Worm (Caenorhabditis elegans) whole organism, L4/young adult: ENCODE data around the gene C06B3.16.

Experiments
- W03F9.2 ChIP-seq: fragments of 150-350 bp; optimal IDR thresholded peaks from 2 replicates; lab custom pipeline; 2014; ENCODE audit warnings: missing biosample characterization, missing genetic modification characterization
- dao-5 ChIP-seq: sonication (generic microtip); optimal IDR thresholded peaks from 2 replicates; lab custom pipeline; 2016; ENCODE audit warnings: missing genotype, missing genetic modification characterization, moderate library complexity, missing compliant biosample characterization
- him-1 ChIP-seq: sonication (generic microtip); optimal IDR thresholded peaks from 2 replicates; lab custom pipeline; 2016; ENCODE audit warnings: missing genotype, missing genetic modification reagents, missing genetic modification characterization, missing compliant biosample characterization

DNA sequence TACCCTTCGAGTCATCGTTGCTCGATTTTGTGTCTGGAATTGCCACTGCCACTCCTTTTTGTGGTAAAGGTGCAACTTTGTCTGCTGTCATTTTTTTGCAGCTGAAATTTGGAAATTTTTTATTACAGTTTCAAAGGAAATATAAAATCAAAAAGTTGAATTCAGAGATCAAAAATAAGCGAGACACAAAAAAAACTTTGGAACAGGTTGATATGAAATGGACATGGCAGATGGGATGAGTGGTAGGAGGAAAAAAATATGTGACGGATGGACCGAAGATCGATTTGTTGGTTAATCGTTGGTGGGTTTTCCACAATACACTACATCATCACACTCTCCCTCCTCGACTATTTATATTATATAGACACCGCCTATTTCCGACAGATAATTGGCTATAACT, 3.2 kb downstream of the C06B3.16 start, which contains the start of gene R10D12.1:
- no peak for TF ChIP-seq him-1 (tag; lab: Kevin White, UChicago)
- no peak for TF ChIP-seq W03F9.2 (tag; lab: Kevin White, UChicago)
- no peak for TF ChIP-seq dao-5
